ENCODE assay signal across 1 fruit fly cellular context in the genomic region with DNA sequence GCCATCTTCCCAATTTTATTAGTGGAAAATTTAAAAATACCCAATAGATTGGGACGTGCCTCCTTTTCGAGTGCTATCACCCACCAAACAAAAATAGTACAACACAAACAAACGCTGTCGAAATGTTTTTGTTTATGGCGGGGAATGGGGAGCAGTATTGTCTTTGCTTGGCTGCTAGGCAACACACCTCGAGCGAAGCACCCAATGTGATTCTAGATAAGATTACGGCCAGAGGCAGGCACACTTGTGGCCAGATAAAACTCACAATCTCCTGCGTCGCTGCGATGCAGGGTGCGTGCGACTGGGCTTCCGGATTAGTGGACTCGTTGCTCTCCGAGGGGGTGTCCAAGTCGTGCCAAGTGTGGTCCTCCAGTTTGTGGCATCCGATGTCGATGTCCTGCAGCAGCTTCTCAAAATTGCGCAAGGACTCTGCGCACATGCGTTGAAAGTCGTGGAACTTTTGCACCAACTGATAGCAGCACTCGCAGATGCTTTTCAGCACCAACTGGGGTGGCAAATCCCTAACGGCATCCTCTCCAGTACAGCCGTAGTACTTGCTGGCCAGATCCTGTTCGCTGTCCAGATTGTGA.
TF ChIP-seq lines count a peak whose summit lies in the region.

No protein-coding gene starts in this region.

TF ChIP-seq in whole organism, embryonic, 481 proteins besides CTCF, POLR2A, EP300 and RAD21 (continued from another document):
- TF ChIP-seq CG14050 (GFP tag; IDR thresholded peaks at IDR 0.05; lab: Robert Waterston, UW): no peak
- TF ChIP-seq CG11560 (tag; IDR thresholded peaks at IDR 0.05; lab: Robert Waterston, UW): no peak
- TF ChIP-seq toy (GFP tag; IDR thresholded peaks at IDR 0.05; lab: Robert Waterston, UW): no peak
- no peak for TF ChIP-seq NfI (GFP tag; optimal IDR thresholded peaks at IDR 0.05; lab: Kevin White, UChicago)
- TF ChIP-seq CG14014 (GFP tag; IDR thresholded peaks at IDR 0.05; lab: Robert Waterston, UW): no peak
- no peak for TF ChIP-seq Nf-YC (tag; optimal IDR thresholded peaks at IDR 0.05; lab: Kevin White, UChicago)
- no peak for TF ChIP-seq CG6791 (GFP tag; IDR thresholded peaks at IDR 0.05; lab: Robert Waterston, UW; ENCODE audit: partially characterized antibody)
- peak; percentile 42; the same call in 2 of the 3 replicates for TF ChIP-seq z (GFP tag; IDR thresholded peaks at IDR 0.05; lab: Robert Waterston, UW)
- no peak for TF ChIP-seq CG6654 (GFP tag; optimal IDR thresholded peaks at IDR 0.05; lab: Kevin White, UChicago)
- no peak for TF ChIP-seq CG18011 (GFP tag; optimal IDR thresholded peaks at IDR 0.05; lab: Kevin White, UChicago)
- TF ChIP-seq Rfx (GFP tag; IDR thresholded peaks at IDR 0.05; lab: Robert Waterston, UW): peak; percentile 46; the same call in 1 of the 2 replicates
- TF ChIP-seq CG32767 (GFP tag; IDR thresholded peaks at IDR 0.05; lab: Robert Waterston, UW): no peak
- no peak for TF ChIP-seq peb (GFP tag; IDR thresholded peaks at IDR 0.05; lab: Robert Waterston, UW)
- no peak for TF ChIP-seq Meics (GFP tag; optimal IDR thresholded peaks at IDR 0.05; lab: Kevin White, UChicago)
- TF ChIP-seq psq (GFP tag; optimal IDR thresholded peaks at IDR 0.05; lab: Kevin White, UChicago): no peak
- no peak for TF ChIP-seq CG1792 (GFP tag; optimal IDR thresholded peaks at IDR 0.05; lab: Kevin White, UChicago)
- peak; percentile 95 for TF ChIP-seq grn (GFP tag; optimal IDR thresholded peaks at IDR 0.05; lab: Kevin White, UChicago)
- peak; percentile 31 for TF ChIP-seq Med (GFP tag; lab: Kevin White, UChicago)
- no peak for TF ChIP-seq CG12299 (tag; optimal IDR thresholded peaks at IDR 0.05; lab: Kevin White, UChicago)
- TF ChIP-seq row (GFP tag; IDR thresholded peaks at IDR 0.05; lab: Robert Waterston, UW): peak; percentile 30; the same call in 1 of the 3 replicates
- no peak for TF ChIP-seq insv (GFP tag; optimal IDR thresholded peaks at IDR 0.05; lab: Kevin White, UChicago)
- TF ChIP-seq unc-4 (GFP tag; IDR thresholded peaks at IDR 0.05; lab: Robert Waterston, UW; ENCODE audit: partially characterized antibody): no peak
- TF ChIP-seq ssp (GFP tag; IDR thresholded peaks at IDR 0.05; lab: Robert Waterston, UW): no peak
- no peak for TF ChIP-seq MESR4 (GFP tag; optimal IDR thresholded peaks at IDR 0.05; lab: Kevin White, UChicago)
- TF ChIP-seq CG11695 (GFP tag; IDR thresholded peaks at IDR 0.05; lab: Robert Waterston, UW): no peak
- TF ChIP-seq tio (GFP tag; optimal IDR thresholded peaks at IDR 0.05; lab: Kevin White, UChicago): no peak
- TF ChIP-seq CG12391 (tag; optimal IDR thresholded peaks at IDR 0.05; lab: Kevin White, UChicago): no peak
- no peak for TF ChIP-seq dmrt99B (tag; optimal IDR thresholded peaks at IDR 0.05; lab: Kevin White, UChicago)
- no peak for TF ChIP-seq CG6683 (GFP tag; optimal IDR thresholded peaks at IDR 0.05; lab: Kevin White, UChicago)
- no peak for TF ChIP-seq gfzf (GFP tag; optimal IDR thresholded peaks at IDR 0.05; lab: Kevin White, UChicago)
- TF ChIP-seq Hmr (GFP tag; optimal IDR thresholded peaks at IDR 0.05; lab: Kevin White, UChicago): no peak
- no peak for TF ChIP-seq CG17802 (tag; optimal IDR thresholded peaks at IDR 0.05; lab: Kevin White, UChicago)
- TF ChIP-seq CG43689 (GFP tag; IDR thresholded peaks at IDR 0.05; lab: Robert Waterston, UW): no peak
- no peak for TF ChIP-seq twi (tag; optimal IDR thresholded peaks at IDR 0.05; lab: Kevin White, UChicago)
- peak; percentile 52 for TF ChIP-seq CG3995 (GFP tag; optimal IDR thresholded peaks at IDR 0.05; lab: Kevin White, UChicago)
- peak; percentile 76; the same call in 2 of the 3 replicates for TF ChIP-seq CG6175 (GFP tag; IDR thresholded peaks at IDR 0.05; lab: Robert Waterston, UW)
- TF ChIP-seq fd96Cb (tag; optimal IDR thresholded peaks at IDR 0.05; lab: Kevin White, UChicago): no peak
- TF ChIP-seq da (GFP tag; optimal IDR thresholded peaks at IDR 0.05; lab: Kevin White, UChicago): no peak
- no peak for TF ChIP-seq CG18619 (GFP tag; optimal IDR thresholded peaks at IDR 0.05; lab: Kevin White, UChicago)
- TF ChIP-seq ci (GFP tag; IDR thresholded peaks at IDR 0.05; lab: Robert Waterston, UW): peak; percentile 55; the same call in 2 of the 3 replicates
- TF ChIP-seq CG1603 (tag; optimal IDR thresholded peaks at IDR 0.05; lab: Kevin White, UChicago): no peak
- no peak for TF ChIP-seq gem (tag; optimal IDR thresholded peaks at IDR 0.05; lab: Kevin White, UChicago)
- no peak for TF ChIP-seq CG2129 (GFP tag; IDR thresholded peaks at IDR 0.05; lab: Robert Waterston, UW; ENCODE audit: partially characterized antibody)
- no peak for TF ChIP-seq CG15073 (GFP tag; optimal IDR thresholded peaks at IDR 0.05; lab: Kevin White, UChicago)
- TF ChIP-seq Hey (tag; optimal IDR thresholded peaks at IDR 0.05; lab: Kevin White, UChicago): peak; percentile 69
- no peak for TF ChIP-seq CG10209 (GFP tag; optimal IDR thresholded peaks at IDR 0.05; lab: Kevin White, UChicago)
- TF ChIP-seq Ada2b (GFP tag; IDR thresholded peaks at IDR 0.05; lab: Robert Waterston, UW): no peak
- no peak for TF ChIP-seq zfh2 (GFP tag; optimal IDR thresholded peaks at IDR 0.05; lab: Kevin White, UChicago)
- no peak for TF ChIP-seq al (GFP tag; IDR thresholded peaks at IDR 0.05; lab: Robert Waterston, UW)
- TF ChIP-seq CG11456 (GFP tag; IDR thresholded peaks at IDR 0.05; lab: Robert Waterston, UW): no peak
- TF ChIP-seq CG9797 (GFP tag; optimal IDR thresholded peaks at IDR 0.05; lab: Kevin White, UChicago): no peak
- TF ChIP-seq Tbp (GFP tag; optimal IDR thresholded peaks at IDR 0.05; lab: Kevin White, UChicago): no peak
- TF ChIP-seq CG3281 (GFP tag; optimal IDR thresholded peaks at IDR 0.05; lab: Kevin White, UChicago): no peak
- peak; percentile 33 for TF ChIP-seq HmgZ (tag; optimal IDR thresholded peaks at IDR 0.05; lab: Kevin White, UChicago)
- no peak for TF ChIP-seq zfh1 (GFP tag; IDR thresholded peaks at IDR 0.05; lab: Robert Waterston, UW)
- no peak for TF ChIP-seq crp (GFP tag; optimal IDR thresholded peaks at IDR 0.05; lab: Kevin White, UChicago)
- no peak for TF ChIP-seq Ets97D (GFP tag; optimal IDR thresholded peaks at IDR 0.05; lab: Kevin White, UChicago)
- TF ChIP-seq HLHmδ (GFP tag; optimal IDR thresholded peaks at IDR 0.05; lab: Kevin White, UChicago): peak; percentile 14
- no peak for TF ChIP-seq fu2 (GFP tag; optimal IDR thresholded peaks at IDR 0.05; lab: Kevin White, UChicago)
- TF ChIP-seq Adf1 (GFP tag; IDR thresholded peaks at IDR 0.05; lab: Robert Waterston, UW): no peak
- TF ChIP-seq vnd (GFP tag; IDR thresholded peaks at IDR 0.05; lab: Robert Waterston, UW; ENCODE audit: partially characterized antibody): 0 out of 3 replicates have a peak, but pooled peaks have one; percentile 16
- TF ChIP-seq CG16813 (GFP tag; IDR thresholded peaks at IDR 0.05; lab: Robert Waterston, UW; ENCODE audit: partially characterized antibody): 0 out of 3 replicates have a peak, but pooled peaks have one; percentile 21
- no peak for TF ChIP-seq H2.0 (GFP tag; IDR thresholded peaks at IDR 0.05; lab: Robert Waterston, UW)
- TF ChIP-seq CG10431 (GFP tag; optimal IDR thresholded peaks at IDR 0.05; lab: Kevin White, UChicago): no peak
- peak; percentile 11; the same call in 1 of the 2 replicates for TF ChIP-seq crol (GFP tag; IDR thresholded peaks at IDR 0.05; lab: Robert Waterston, UW)
- no peak for TF ChIP-seq B-H1 (GFP tag; IDR thresholded peaks at IDR 0.05; lab: Robert Waterston, UW)
- TF ChIP-seq sens (GFP tag; lab: Kevin White, UChicago): peak; percentile 68
- TF ChIP-seq jing (GFP tag; optimal IDR thresholded peaks at IDR 0.05; lab: Kevin White, UChicago): no peak
- TF ChIP-seq Nf-YA (GFP tag; IDR thresholded peaks at IDR 0.05; lab: Robert Waterston, UW): no peak
